Worm (Caenorhabditis elegans) whole organism, L2 larva: ENCODE data around the gene sra-35.

Experiments
- ama-1 ChIP-seq: fragments of 150-350 bp; optimal IDR thresholded peaks from 2 replicates; lab custom pipeline; 2018; ENCODE audit warnings: inconsistent platforms
- elt-3 ChIP-seq: sonication (generic microtip); optimal IDR thresholded peaks from 2 replicates; lab custom pipeline; 2017; ENCODE audit warnings: missing biosample characterization, missing genetic modification characterization
- mdl-1 ChIP-seq, 2 experiments: fragments of 150-350 bp in 1 of 2; sonication (generic microtip) in 1 of 2; optimal IDR thresholded peaks; 2 replicates each; lab custom pipeline; 2017; ENCODE audit warnings: missing biosample characterization in 2 of 2, missing genetic modification characterization in 2 of 2
- nhr-12 ChIP-seq: fragments of 150-350 bp; optimal IDR thresholded peaks from 2 replicates; lab custom pipeline; 2014; ENCODE audit warnings: missing biosample characterization, missing genetic modification characterization
- sem-4 ChIP-seq: fragments of 150-350 bp; optimal IDR thresholded peaks from 2 replicates; lab custom pipeline; 2014; ENCODE audit warnings: missing biosample characterization, missing genetic modification reagents, missing genetic modification characterization
- unc-62 ChIP-seq: fragments of 150-350 bp; optimal IDR thresholded peaks from 2 replicates; lab custom pipeline; 2014; ENCODE audit warnings: missing biosample characterization, missing genetic modification reagents, missing genetic modification characterization
- ztf-1 ChIP-seq: fragments of 200-800 bp; sonication (Bioruptor generic); conservative IDR thresholded peaks from 2 replicates; pipeline ENCODE4 v1.3.6; 2022; ENCODE audit warnings: missing genetic modification characterization, missing compliant biosample characterization

ce11 chrII:4516291-4516690, 11.4 kb downstream of the sra-35 start:
- TF ChIP-seq unc-62 (no peak), mdl-1 (tag; optimal IDR thresholded peaks at IDR 0.05; lab: Kevin White, UChicago) (no peak), ztf-1 (GFP tag; lab: Robert Waterston, UW) (no peak), ama-1 (no peak), sem-4 (no peak), elt-3 (no peak), nhr-12 (tag; lab: Kevin White, UChicago) (no peak)
